Worm (Caenorhabditis elegans) whole organism, midembryonic: ENCODE measurements around the gene daf-14.

ENCODE experiments used
- T22C8.4 ChIP-seq: fragments of 200-800 bp; sonication (Bioruptor generic); IDR thresholded peaks from 2 replicates; pipeline ENCODE4 v1.3.6; 2022; ENCODE audit warnings: missing genetic modification characterization, missing compliant biosample characterization
- cog-1 ChIP-seq: sonication (generic microtip); optimal IDR thresholded peaks from 2 replicates; lab custom pipeline; 2016; ENCODE audit warnings: missing genetic modification characterization, missing compliant biosample characterization
- flt-1 ChIP-seq: fragments of 200-800 bp; sonication (Bioruptor generic); IDR thresholded peaks from 2 replicates; pipeline ENCODE4 v1.3.6; 2022; ENCODE audit warnings: missing genetic modification characterization, missing compliant biosample characterization
- med-1 ChIP-seq: sonication (generic microtip); optimal IDR thresholded peaks from 2 replicates; lab custom pipeline; 2017; ENCODE audit warnings: missing genetic modification characterization, mild to moderate bottlenecking, missing compliant biosample characterization, antibody characterized with exemption, missing genetic modification reagents; ENCODE audit not compliant: insufficient read depth
- ref-1 ChIP-seq: fragments of 200-800 bp; sonication (Bioruptor generic); conservative IDR thresholded peaks from 2 replicates; pipeline ENCODE4 v1.3.6; 2022; ENCODE audit warnings: missing genetic modification reagents, missing genetic modification characterization, missing compliant biosample characterization
- tab-1 ChIP-seq: fragments of 200-800 bp; sonication (Bioruptor generic); IDR thresholded peaks from 2 replicates; pipeline ENCODE4 v1.3.6; 2022; ENCODE audit warnings: missing genetic modification characterization, missing compliant biosample characterization
- ztf-23 ChIP-seq: fragments of 200-800 bp; sonication (Bioruptor generic); IDR thresholded peaks from 2 replicates; pipeline ENCODE4 v1.3.6; 2022; ENCODE audit warnings: missing genetic modification reagents, missing genetic modification characterization, missing compliant biosample characterization
- ztf-29 ChIP-seq: fragments of 200-800 bp; sonication (Bioruptor generic); IDR thresholded peaks from 2 replicates; pipeline ENCODE4 v1.3.6; 2022; ENCODE audit warnings: missing genetic modification reagents, missing genetic modification characterization, missing compliant biosample characterization

DNA sequence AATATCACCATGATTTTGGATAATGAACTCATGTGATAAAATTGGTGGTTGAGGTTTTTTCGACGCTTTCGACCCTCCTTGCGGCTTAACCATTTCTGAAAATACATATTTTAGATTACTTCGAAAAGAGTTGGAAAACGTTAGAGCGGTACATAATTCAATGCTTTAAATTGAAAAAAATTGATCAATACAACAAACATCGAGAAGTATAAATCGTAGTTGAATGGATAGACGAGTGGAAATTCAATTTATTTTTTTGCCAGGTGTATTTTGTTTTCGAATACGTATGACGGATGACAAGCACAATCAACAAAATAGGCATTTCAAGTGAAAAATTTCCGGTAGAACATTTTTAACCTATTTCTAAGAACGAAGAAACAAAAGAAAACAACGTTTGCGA is 29.2 kb upstream of the daf-14 start, which contains the start of gene tram-1:
- TF ChIP-seq med-1 (GFP tag; lab: Kevin White, UChicago), result no peak
- TF ChIP-seq tab-1 (GFP tag; lab: Robert Waterston, UW), result no peak
- TF ChIP-seq flt-1, result no peak
- TF ChIP-seq ref-1 (GFP tag; lab: Robert Waterston, UW), result no peak
- TF ChIP-seq cog-1, result no peak
- TF ChIP-seq T22C8.4 (GFP tag; lab: Robert Waterston, UW), result no peak
- no peak for TF ChIP-seq ztf-23
- no peak for TF ChIP-seq ztf-29 (GFP tag; lab: Robert Waterston, UW)
